Worm (Caenorhabditis elegans): ENCODE results near the gene ztf-27.

The ztf-27 gene

ce11 chrII:10410989-10411388 is 25.9 kb downstream of the ztf-27 start, which contains the start of gene E04D5.5:
Gene E04D5.5, plus strand, starts transcription at chrII:10411289.
- TF ChIP-seq bed-3 (GFP tag; optimal IDR thresholded peaks at IDR 0.05), result no peak
- TF ChIP-seq nhr-76 (tag; optimal IDR thresholded peaks at IDR 0.05), result no peak
- no peak for TF ChIP-seq mls-2 (tag; optimal IDR thresholded peaks at IDR 0.05)
- no peak for TF ChIP-seq ceh-43 (GFP tag; optimal IDR thresholded peaks at IDR 0.05)
- no peak for TF ChIP-seq cnd-1 (tag; optimal IDR thresholded peaks at IDR 0.05)
- TF ChIP-seq hlh-1 (tag; optimal IDR thresholded peaks at IDR 0.05), result no peak
- no peak for TF ChIP-seq unc-120 (tag; optimal IDR thresholded peaks at IDR 0.05; ENCODE audit: poor library complexity, severe bottlenecking)
- TF ChIP-seq flh-1 (GFP tag; optimal IDR thresholded peaks at IDR 0.05), result no peak
- no peak for TF ChIP-seq ces-1 (GFP tag; optimal IDR thresholded peaks at IDR 0.05)
- TF ChIP-seq nhr-12 (tag; optimal IDR thresholded peaks at IDR 0.05), result no peak
- no peak for TF ChIP-seq lin-13 (tag; optimal IDR thresholded peaks at IDR 0.05)
- no peak for TF ChIP-seq M03D4.4 (tag; optimal IDR thresholded peaks at IDR 0.05)
- TF ChIP-seq elt-1 (tag; optimal IDR thresholded peaks at IDR 0.05; ENCODE audit: borderline replicate concordance, insufficient read depth), result no peak
- TF ChIP-seq ztf-11 (tag; optimal IDR thresholded peaks at IDR 0.05), result no peak
- no peak for TF ChIP-seq blmp-1 (tag; optimal IDR thresholded peaks at IDR 0.05)
- no peak for TF ChIP-seq nhr-28 (tag; optimal IDR thresholded peaks at IDR 0.05)
- no peak for TF ChIP-seq lin-32 (GFP tag; optimal IDR thresholded peaks at IDR 0.05)

ce11 chrII:10416332-10416863 is 31.3 kb downstream of the ztf-27 start, which contains the start of gene eif-2A:
Gene eif-2A, plus strand, starts transcription at chrII:10416800.
- peak; percentile 90 for TF ChIP-seq lsy-2 (tag; optimal IDR thresholded peaks at IDR 0.05)
- TF ChIP-seq nhr-28 (tag; optimal IDR thresholded peaks at IDR 0.05), result no peak
- TF ChIP-seq ces-1 (GFP tag; optimal IDR thresholded peaks at IDR 0.05), result peak; percentile 59

ce11 chrII:10421941-10422340 is 36.8 kb downstream of the ztf-27 start, which contains the start of gene frpr-21:
Gene frpr-21, minus strand, starts transcription at chrII:10422041.
- TF ChIP-seq nhr-28 (tag; optimal IDR thresholded peaks at IDR 0.05), result no peak
- no peak for TF ChIP-seq lsy-2 (tag; optimal IDR thresholded peaks at IDR 0.05)
- no peak for TF ChIP-seq ceh-39 (tag; optimal IDR thresholded peaks at IDR 0.05)
- no peak for TF ChIP-seq zip-8 (tag; optimal IDR thresholded peaks at IDR 0.05)
- no peak for TF ChIP-seq blmp-1 (tag; optimal IDR thresholded peaks at IDR 0.05)
- no peak for TF ChIP-seq mab-5 (tag; optimal IDR thresholded peaks at IDR 0.05)

ce11 chrII:10435836-10436235 is 50.7 kb downstream of the ztf-27 start, which contains the start of gene cut-4:
Gene cut-4, plus strand, starts transcription at chrII:10436136.
- TF ChIP-seq lin-13 (tag; optimal IDR thresholded peaks at IDR 0.05) (no peak), nhr-12 (tag; optimal IDR thresholded peaks at IDR 0.05) (no peak), snpc-4 (tag; optimal IDR thresholded peaks at IDR 0.05) (no peak), elt-3 (tag; optimal IDR thresholded peaks at IDR 0.05) (no peak), unc-62 (GFP tag; optimal IDR thresholded peaks at IDR 0.05) (no peak), mep-1 (tag; optimal IDR thresholded peaks at IDR 0.05) (no peak), ztf-11 (tag; optimal IDR thresholded peaks at IDR 0.05) (no peak), ceh-83 (GFP tag; optimal IDR thresholded peaks at IDR 0.05) (no peak), elt-1 (tag; optimal IDR thresholded peaks at IDR 0.05; ENCODE audit: borderline replicate concordance, insufficient read depth) (no peak), lin-32 (GFP tag; optimal IDR thresholded peaks at IDR 0.05) (no peak), ham-2 (GFP tag; optimal IDR thresholded peaks at IDR 0.05) (no peak), tbx-8 (GFP tag; optimal IDR thresholded peaks at IDR 0.05) (no peak), ceh-43 (GFP tag; optimal IDR thresholded peaks at IDR 0.05) (no peak), lsy-2 (tag; optimal IDR thresholded peaks at IDR 0.05) (no peak)

Measured in whole organism, mixed stage, embryonic.